Fruit fly (Drosophila melanogaster) whole organism, embryonic: ENCODE results near the gene CG14507.

Experiments
- CG10147 ChIP-seq: fragments of 200-800 bp; sonication (Bioruptor generic); optimal IDR thresholded peaks from 2 replicates; lab custom pipeline; 2019; ENCODE audit warnings: missing biosample characterization, mild to moderate bottlenecking, missing genetic modification characterization, moderate library complexity
- CG10209 ChIP-seq: fragments of 200-800 bp; sonication (Bioruptor generic); optimal IDR thresholded peaks from 3 replicates; lab custom pipeline; 2017; ENCODE audit warnings: missing biosample characterization, mild to moderate bottlenecking, missing genetic modification characterization, missing genetic modification reagents
- CG10462 ChIP-seq: fragments of 200-800 bp; sonication (Bioruptor generic); optimal IDR thresholded peaks from 2 replicates; lab custom pipeline; 2016; ENCODE audit warnings: missing biosample characterization, missing genetic modification characterization
- CG12942 ChIP-seq: fragments of 200-800 bp; sonication (Bioruptor generic); optimal IDR thresholded peaks from 3 replicates; lab custom pipeline; 2016; ENCODE audit warnings: missing biosample characterization, missing genetic modification characterization
- CG14441 ChIP-seq: fragments of 200-800 bp; sonication (Bioruptor generic); IDR thresholded peaks from 2 replicates; pipeline ENCODE4 v1.3.6; 2022; ENCODE audit warnings: missing biosample characterization, missing genetic modification characterization
- CG14965 ChIP-seq: fragments of 200-800 bp; sonication (Bioruptor generic); optimal IDR thresholded peaks from 2 replicates; lab custom pipeline; 2016; ENCODE audit warnings: missing biosample characterization, missing genetic modification characterization, borderline replicate concordance
- CG17361 ChIP-seq: fragments of 200-800 bp; sonication (Bioruptor generic); IDR thresholded peaks from 3 replicates; pipeline ENCODE4 v1.3.6; 2022; ENCODE audit warnings: missing biosample characterization, missing genetic modification characterization
- CG17829 ChIP-seq: fragments of 200-800 bp; optimal IDR thresholded peaks from 2 replicates; lab custom pipeline; 2019; ENCODE audit warnings: missing biosample characterization, mild to moderate bottlenecking, missing genetic modification characterization, moderate library complexity
- CG18476 ChIP-seq: fragments of 200-800 bp; sonication (Bioruptor generic); optimal IDR thresholded peaks from 2 replicates; lab custom pipeline; 2016; ENCODE audit warnings: missing biosample characterization, mild to moderate bottlenecking, missing genetic modification characterization
- CG31365 ChIP-seq: fragments of 200-800 bp; sonication (Bioruptor generic); optimal IDR thresholded peaks from 2 replicates; lab custom pipeline; 2018; ENCODE audit warnings: missing biosample characterization, mild to moderate bottlenecking, missing genetic modification characterization
- CG31388 ChIP-seq: fragments of 200-800 bp; sonication (Bioruptor generic); optimal IDR thresholded peaks from 2 replicates; lab custom pipeline; 2016; ENCODE audit warnings: missing biosample characterization, missing genetic modification characterization
- CG34224 ChIP-seq: fragments of 200-800 bp; sonication (Bioruptor generic); IDR thresholded peaks from 3 replicates; pipeline ENCODE4 v1.3.6; 2022; ENCODE audit warnings: missing biosample characterization, missing genetic modification characterization; ENCODE audit not compliant: partially characterized antibody
- CTCF ChIP-seq: fragments of 200-800 bp; sonication (Bioruptor generic); optimal IDR thresholded peaks from 2 replicates; lab custom pipeline; 2017; ENCODE audit warnings: missing biosample characterization, mild to moderate bottlenecking, missing genetic modification characterization, moderate library complexity
- CoRest ChIP-seq: fragments of 200-800 bp; sonication (Bioruptor generic); optimal IDR thresholded peaks from 3 replicates; lab custom pipeline; 2018; ENCODE audit warnings: missing biosample characterization, mild to moderate bottlenecking, missing genetic modification characterization, moderate library complexity
- E2f2 ChIP-seq: fragments of 200-800 bp; sonication (Bioruptor generic); IDR thresholded peaks from 2 replicates; pipeline ENCODE4 v1.3.6; 2022; ENCODE audit warnings: missing biosample characterization, missing genetic modification characterization
- ERR ChIP-seq: fragments of 200-800 bp; sonication (Bioruptor generic); optimal IDR thresholded peaks from 2 replicates; lab custom pipeline; 2016; ENCODE audit warnings: missing biosample characterization, missing genetic modification characterization
- Ets65A ChIP-seq: fragments of 200-800 bp; sonication (Bioruptor generic); peaks from one replicate; lab custom pipeline; 2016; ENCODE audit warnings: missing biosample characterization, missing genetic modification characterization
- Gsc ChIP-seq: fragments of 200-800 bp; sonication (Bioruptor generic); IDR thresholded peaks from 2 replicates; pipeline ENCODE4 v1.3.6; 2022; ENCODE audit warnings: missing biosample characterization, missing genetic modification characterization
- H15 ChIP-seq: fragments of 200-800 bp; sonication (Bioruptor generic); IDR thresholded peaks from 3 replicates; pipeline ENCODE4 v1.3.6; 2022; ENCODE audit warnings: missing biosample characterization, missing genetic modification characterization
- Hey ChIP-seq: fragments of 200-800 bp; sonication (Bioruptor generic); optimal IDR thresholded peaks from 3 replicates; lab custom pipeline; 2018; ENCODE audit warnings: missing biosample characterization, mild to moderate bottlenecking, missing genetic modification characterization
- Lim3 ChIP-seq: fragments of 200-800 bp; sonication (Bioruptor generic); IDR thresholded peaks from 2 replicates; pipeline ENCODE4 v1.3.6; 2022; ENCODE audit warnings: missing biosample characterization, missing genetic modification characterization
- Meics ChIP-seq: fragments of 200-800 bp; sonication (Bioruptor generic); optimal IDR thresholded peaks from 2 replicates; lab custom pipeline; 2017; ENCODE audit warnings: missing biosample characterization, mild to moderate bottlenecking, missing genetic modification characterization
- Nf-YA ChIP-seq: fragments of 200-800 bp; sonication (Bioruptor generic); IDR thresholded peaks from 2 replicates; pipeline ENCODE4 v1.3.6; 2022; ENCODE audit warnings: missing biosample characterization, missing genetic modification characterization
- Ptx1 ChIP-seq: fragments of 200-800 bp; sonication (Bioruptor generic); IDR thresholded peaks from 2 replicates; pipeline ENCODE4 v1.3.6; 2022; ENCODE audit warnings: missing biosample characterization, missing genetic modification characterization
- Taf1 ChIP-seq: fragments of 200-800 bp; sonication (Bioruptor generic); IDR thresholded peaks from 2 replicates; pipeline ENCODE4 v1.3.6; 2022; ENCODE audit warnings: missing biosample characterization, missing genetic modification characterization
- Vsx1 ChIP-seq: fragments of 200-800 bp; sonication (Bioruptor generic); optimal IDR thresholded peaks from 2 replicates; lab custom pipeline; 2017; ENCODE audit warnings: missing biosample characterization, mild to moderate bottlenecking, missing genetic modification characterization, missing genetic modification reagents
- abd-A ChIP-seq: fragments of 200-800 bp; sonication (Bioruptor generic); optimal IDR thresholded peaks from 3 replicates; lab custom pipeline; 2019; ENCODE audit warnings: missing biosample characterization, mild to moderate bottlenecking, missing genetic modification characterization, moderate library complexity
- az2 ChIP-seq: fragments of 200-800 bp; sonication (Bioruptor generic); optimal IDR thresholded peaks from 3 replicates; lab custom pipeline; 2016; ENCODE audit warnings: missing biosample characterization, missing genetic modification characterization
- chm ChIP-seq: fragments of 200-800 bp; sonication (Bioruptor generic); IDR thresholded peaks from 2 replicates; pipeline ENCODE4 v1.3.6; 2022; ENCODE audit warnings: missing biosample characterization, missing genetic modification characterization
- corto ChIP-seq: fragments of 200-800 bp; sonication (Bioruptor generic); optimal IDR thresholded peaks from 2 replicates; lab custom pipeline; 2016; ENCODE audit warnings: missing biosample characterization, mild to moderate bottlenecking, missing genetic modification characterization, moderate library complexity
- da ChIP-seq: fragments of 200-800 bp; sonication (Bioruptor generic); optimal IDR thresholded peaks from 2 replicates; lab custom pipeline; 2016; ENCODE audit warnings: missing biosample characterization, missing genetic modification characterization
- dimm ChIP-seq: fragments of 200-800 bp; sonication (Bioruptor generic); IDR thresholded peaks from 2 replicates; pipeline ENCODE4 v1.3.6; 2022; ENCODE audit warnings: missing biosample characterization, missing genetic modification characterization
- dmrt11E ChIP-seq: fragments of 200-800 bp; sonication (Bioruptor generic); optimal IDR thresholded peaks from 3 replicates; lab custom pipeline; 2018; ENCODE audit warnings: missing biosample characterization, mild to moderate bottlenecking, missing genetic modification characterization, moderate library complexity
- ewg ChIP-seq: fragments of 200-800 bp; sonication (Bioruptor generic); optimal IDR thresholded peaks from 3 replicates; lab custom pipeline; 2017; ENCODE audit warnings: mild to moderate bottlenecking, missing biosample characterization, missing genetic modification reagents, missing genetic modification characterization
- gfzf ChIP-seq: fragments of 200-800 bp; sonication (Bioruptor generic); optimal IDR thresholded peaks from 2 replicates; lab custom pipeline; 2016; ENCODE audit warnings: missing biosample characterization, mild to moderate bottlenecking, missing genetic modification characterization, moderate library complexity
- knrl ChIP-seq: fragments of 200-800 bp; sonication (Bioruptor generic); IDR thresholded peaks from 3 replicates; pipeline ENCODE4 v1.3.6; 2022; ENCODE audit warnings: missing biosample characterization, missing genetic modification characterization; ENCODE audit not compliant: partially characterized antibody
- lbe ChIP-seq: fragments of 200-800 bp; sonication (Bioruptor generic); optimal IDR thresholded peaks from 2 replicates; lab custom pipeline; 2016; ENCODE audit warnings: missing biosample characterization, mild to moderate bottlenecking, missing genetic modification characterization
- lmd ChIP-seq: fragments of 200-800 bp; sonication (Bioruptor generic); IDR thresholded peaks from 2 replicates; pipeline ENCODE4 v1.3.6; 2022; ENCODE audit warnings: missing biosample characterization, missing genetic modification characterization
- mld ChIP-seq: fragments of 200-800 bp; sonication (Bioruptor generic); IDR thresholded peaks from 3 replicates; pipeline ENCODE4 v1.3.6; 2022; ENCODE audit warnings: missing biosample characterization, missing genetic modification characterization; ENCODE audit not compliant: partially characterized antibody
- onecut ChIP-seq: fragments of 200-800 bp; sonication (Bioruptor generic); IDR thresholded peaks from 2 replicates; pipeline ENCODE4 v1.3.6; 2022; ENCODE audit warnings: missing biosample characterization, missing genetic modification characterization
- org-1 ChIP-seq: fragments of 200-800 bp; sonication (Bioruptor generic); optimal IDR thresholded peaks from 2 replicates; lab custom pipeline; 2017; ENCODE audit warnings: missing biosample characterization, missing genetic modification characterization
- rib ChIP-seq: fragments of 200-800 bp; sonication (Bioruptor generic); IDR thresholded peaks from 2 replicates; pipeline ENCODE4 v1.3.6; 2022; ENCODE audit warnings: missing biosample characterization, missing genetic modification characterization
- sd ChIP-seq: fragments of 200-800 bp; sonication (Bioruptor generic); optimal IDR thresholded peaks from 3 replicates; lab custom pipeline; 2018; ENCODE audit warnings: missing biosample characterization, mild to moderate bottlenecking, missing genetic modification characterization, moderate library complexity
- sens-2 ChIP-seq: fragments of 200-800 bp; sonication (Bioruptor generic); IDR thresholded peaks from 2 replicates; pipeline ENCODE4 v1.3.6; 2022; ENCODE audit warnings: missing biosample characterization, missing genetic modification characterization
- seq ChIP-seq: fragments of 200-800 bp; sonication (Bioruptor generic); IDR thresholded peaks from 2 replicates; pipeline ENCODE4 v1.3.6; 2022; ENCODE audit warnings: missing biosample characterization, missing genetic modification characterization
- shn ChIP-seq: fragments of 200-800 bp; sonication (Bioruptor generic); optimal IDR thresholded peaks from 3 replicates; lab custom pipeline; 2016; ENCODE audit warnings: missing biosample characterization, missing genetic modification characterization
- sim ChIP-seq: fragments of 200-800 bp; sonication (Bioruptor generic); IDR thresholded peaks from 2 replicates; pipeline ENCODE4 v1.3.6; 2022; ENCODE audit warnings: missing biosample characterization, missing genetic modification characterization
- tll ChIP-seq, 2 experiments: fragments of 200-800 bp in 1 of 2; fragments of >200 bp in 1 of 2; sonication (Bioruptor generic) in 1 of 2; optimal IDR thresholded peaks; 2 replicates each; lab custom pipeline; 2017 to 2019; ENCODE audit warnings: missing biosample characterization in 2 of 2, missing genetic modification characterization in 2 of 2, mild to moderate bottlenecking in 1 of 2, moderate library complexity in 1 of 2
- trem ChIP-seq: fragments of 200-800 bp; optimal IDR thresholded peaks from 3 replicates; lab custom pipeline; 2019; ENCODE audit warnings: missing biosample characterization, mild to moderate bottlenecking, missing genetic modification characterization, moderate library complexity
- unpg ChIP-seq: fragments of 200-800 bp; sonication (Bioruptor generic); optimal IDR thresholded peaks from 3 replicates; lab custom pipeline; 2018; ENCODE audit warnings: missing biosample characterization, mild to moderate bottlenecking, missing genetic modification characterization, moderate library complexity
- vnd ChIP-seq: fragments of 200-800 bp; sonication (Bioruptor generic); IDR thresholded peaks from 3 replicates; pipeline ENCODE4 v1.3.6; 2022; ENCODE audit warnings: missing biosample characterization, missing genetic modification characterization; ENCODE audit not compliant: partially characterized antibody
- wor ChIP-seq: fragments of 200-800 bp; sonication (Bioruptor generic); IDR thresholded peaks from 2 replicates; pipeline ENCODE4 v1.3.6; 2022; ENCODE audit warnings: missing biosample characterization, missing genetic modification characterization

Gene CG14507

DNA sequence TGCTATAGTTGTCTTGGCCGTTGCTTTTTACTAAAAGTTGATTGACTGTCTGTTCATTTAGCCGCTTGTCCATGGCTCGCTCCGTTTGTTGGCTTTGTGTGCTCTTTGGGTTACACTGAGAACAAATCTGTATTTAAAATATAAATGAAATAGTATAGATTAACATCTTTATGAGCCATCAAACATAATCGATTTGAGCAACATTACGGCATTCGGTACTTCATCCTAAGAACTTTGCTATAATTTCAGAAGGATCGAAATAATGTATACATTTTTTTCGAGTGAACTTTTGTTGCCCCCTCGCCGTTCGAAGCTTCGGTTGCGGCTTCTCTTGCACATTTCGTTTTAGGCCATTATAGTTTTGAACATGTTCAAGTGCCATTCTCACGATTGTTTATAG, 19.5 kb downstream of the CG14507 start (continued):
- TF ChIP-seq CG10209 (GFP tag; lab: Kevin White, UChicago) (peak; percentile 70), gfzf (GFP tag; lab: Kevin White, UChicago) (no peak), az2 (GFP tag; lab: Kevin White, UChicago) (peak; percentile 54), ewg (GFP tag; lab: Kevin White, UChicago) (peak; percentile 60), sens-2 (GFP tag; lab: Robert Waterston, UW) (no peak), Lim3 (GFP tag; lab: Robert Waterston, UW) (0 out of 2 replicates have a peak, but pooled peaks have one; percentile 18), Ptx1 (GFP tag; lab: Robert Waterston, UW) (peak; percentile 78), corto (peak; percentile 22), onecut (GFP tag; lab: Robert Waterston, UW) (peak; percentile 62), Meics (peak; percentile 54), Ets65A (peak; percentile 81), wor (GFP tag; lab: Robert Waterston, UW) (0 out of 2 replicates have a peak, but pooled peaks have one; percentile 21), E2f2 (peak; percentile 31; the same call in 1 of the 2 replicates), CTCF (GFP tag; lab: Kevin White, UChicago) (no peak), CG12942 (GFP tag; lab: Kevin White, UChicago) (no peak), Vsx1 (GFP tag; lab: Kevin White, UChicago) (peak; percentile 27), Gsc (GFP tag; lab: Robert Waterston, UW) (no peak), sd (peak; percentile 9), CG31365 (tag; lab: Kevin White, UChicago) (no peak), Taf1 (GFP tag; lab: Robert Waterston, UW) (no peak), knrl (no peak), CG34224 (GFP tag; lab: Robert Waterston, UW) (no peak), sim (GFP tag; lab: Robert Waterston, UW) (no peak), CG10147 (peak; percentile 45), CG17361 (GFP tag; lab: Robert Waterston, UW) (peak; percentile 62; the same call in 2 of the 3 replicates), CG14965 (GFP tag; lab: Kevin White, UChicago) (no peak), ERR (GFP tag; lab: Kevin White, UChicago) (no peak), shn (GFP tag; lab: Kevin White, UChicago) (no peak), H15 (peak; percentile 60), lmd (GFP tag; lab: Robert Waterston, UW) (peak; percentile 68), CoRest (tag; lab: Kevin White, UChicago) (peak; percentile 73), CG10462 (GFP tag; lab: Kevin White, UChicago) (no peak), lbe (GFP tag; lab: Kevin White, UChicago) (no peak), rib (GFP tag; lab: Robert Waterston, UW) (no peak), seq (GFP tag; lab: Robert Waterston, UW) (peak; percentile 60), tll (GFP tag; optimal IDR thresholded peaks at IDR 0.05; lab: Kevin White, UChicago) (no peak), unpg (peak; percentile 88), org-1 (peak; percentile 50), CG31388 (no peak), Hey (tag; lab: Kevin White, UChicago) (no peak), mld (GFP tag; lab: Robert Waterston, UW) (no peak), dimm (peak; percentile 34; the same call in 1 of the 2 replicates), chm (peak; percentile 79), CG17829 (tag; lab: Kevin White, UChicago) (peak; percentile 75), abd-A (no peak), dmrt11E (tag; lab: Kevin White, UChicago) (peak; percentile 66), CG18476 (GFP tag; lab: Kevin White, UChicago) (peak; percentile 43), da (no peak), Nf-YA (GFP tag; lab: Robert Waterston, UW) (peak; percentile 54), CG14441 (GFP tag; lab: Robert Waterston, UW) (peak; percentile 79), vnd (GFP tag; lab: Robert Waterston, UW) (no peak), trem (tag; lab: Kevin White, UChicago) (peak; percentile 63)
